Worm (Caenorhabditis elegans): ENCODE results near the gene egg-2.

The egg-2 gene

ce11 chrIII:7012060-7012459, 48.3 kb downstream of the egg-2 start:
- TF ChIP-seq ztf-23 (GFP tag; IDR thresholded peaks at IDR 0.05) = no peak

DNA sequence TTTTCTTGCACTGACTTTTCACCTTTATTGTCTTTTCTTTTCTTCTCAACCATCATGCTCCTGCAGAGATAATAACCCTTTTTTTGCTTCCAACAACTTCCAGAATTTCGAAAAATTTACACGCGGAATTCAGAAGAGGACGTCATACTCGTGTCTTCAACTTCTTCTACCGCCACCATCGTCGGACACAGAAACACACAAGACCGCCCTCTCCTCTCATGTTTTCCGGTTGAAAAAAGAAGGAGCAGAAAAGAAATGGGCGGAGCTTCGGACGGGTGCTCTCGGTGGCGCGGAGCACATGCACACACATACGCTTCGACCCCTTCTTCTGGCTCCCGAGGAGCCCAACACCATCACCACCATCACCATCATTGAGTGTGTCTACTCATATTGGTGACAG, 51.5 kb downstream of the egg-2 start, which contains the start of gene lgc-38:
Gene lgc-38, plus strand, starts transcription at position 301 of the 400 bp plus-strand sequence.
- TF ChIP-seq klf-2 (GFP tag; conservative IDR thresholded peaks at IDR 0.05) = no peak
- TF ChIP-seq ref-1 (GFP tag; conservative IDR thresholded peaks at IDR 0.05) = no peak
- TF ChIP-seq tab-1 (GFP tag; IDR thresholded peaks at IDR 0.05) = no peak
- no peak for TF ChIP-seq T22C8.4 (GFP tag; IDR thresholded peaks at IDR 0.05)
- no peak for TF ChIP-seq med-1 (GFP tag; optimal IDR thresholded peaks at IDR 0.05; ENCODE audit: insufficient read depth)
- no peak for TF ChIP-seq ztf-23 (GFP tag; IDR thresholded peaks at IDR 0.05)
- TF ChIP-seq flt-1 (GFP tag; IDR thresholded peaks at IDR 0.05) = no peak
- TF ChIP-seq ztf-29 (GFP tag; IDR thresholded peaks at IDR 0.05) = no peak
- no peak for TF ChIP-seq cog-1 (tag; optimal IDR thresholded peaks at IDR 0.05)

All from whole organism, midembryonic.